Worm (Caenorhabditis elegans) whole organism, young adult: Measurements from ENCODE around the gene C27B7.6.

Experiments
- B0019.2 ChIP-seq: fragments of 200-800 bp; sonication (Bioruptor generic); conservative IDR thresholded peaks from 2 replicates; pipeline ENCODE4 v1.3.6; 2022; ENCODE audit warnings: missing genetic modification reagents, missing genetic modification characterization, missing compliant biosample characterization
- B0035.1 ChIP-seq: sonication (generic microtip); optimal IDR thresholded peaks from 2 replicates; lab custom pipeline; 2016; ENCODE audit warnings: missing genetic modification characterization, mild to moderate bottlenecking, missing compliant biosample characterization, missing genotype, missing genetic modification reagents
- C06A6.2 ChIP-seq: fragments of 200-800 bp; sonication (Bioruptor generic); conservative IDR thresholded peaks from 2 replicates; pipeline ENCODE4 v1.3.6; 2022; ENCODE audit warnings: missing genetic modification characterization, missing compliant biosample characterization
- D2030.7 ChIP-seq: fragments of 200-800 bp; sonication (Bioruptor generic); IDR thresholded peaks from 2 replicates; pipeline ENCODE4 v1.3.6; 2022; ENCODE audit warnings: missing genetic modification reagents, missing genetic modification characterization, missing compliant biosample characterization
- F37B4.10 ChIP-seq: fragments of 200-800 bp; sonication (Bioruptor generic); IDR thresholded peaks from 2 replicates; pipeline ENCODE4 v1.3.6; 2022; ENCODE audit warnings: missing genetic modification characterization, missing compliant biosample characterization
- F52B5.7 ChIP-seq: sonication (generic microtip); optimal IDR thresholded peaks from 2 replicates; lab custom pipeline; 2016; ENCODE audit warnings: mild to moderate bottlenecking, missing genetic modification characterization, missing compliant biosample characterization
- T26A5.8 ChIP-seq: sonication (generic microtip); optimal IDR thresholded peaks from 2 replicates; lab custom pipeline; 2016; ENCODE audit warnings: missing genetic modification characterization, missing compliant biosample characterization
- Y53G8AR.9 ChIP-seq: fragments of 200-800 bp; sonication (Bioruptor generic); conservative IDR thresholded peaks from 2 replicates; pipeline ENCODE4 v1.3.6; 2022; ENCODE audit warnings: missing genetic modification reagents, missing genetic modification characterization, missing compliant biosample characterization
- Y56A3A.18 ChIP-seq: fragments of 200-800 bp; sonication (Bioruptor generic); IDR thresholded peaks from 2 replicates; pipeline ENCODE4 v1.3.6; 2022; ENCODE audit warnings: missing genetic modification reagents, missing genetic modification characterization, missing compliant biosample characterization
- Y67H2A.10 ChIP-seq: fragments of 200-800 bp; sonication (Bioruptor generic); conservative IDR thresholded peaks from 2 replicates; pipeline ENCODE4 v1.3.6; 2022; ENCODE audit warnings: missing genetic modification reagents, missing genetic modification characterization, missing compliant biosample characterization
- Y79H2A.3 ChIP-seq: fragments of 200-800 bp; sonication (Bioruptor generic); conservative IDR thresholded peaks from 2 replicates; pipeline ENCODE4 v1.3.6; 2022; ENCODE audit warnings: missing genetic modification reagents, missing genetic modification characterization, missing compliant biosample characterization
- attf-6 ChIP-seq: fragments of 200-800 bp; sonication (Bioruptor generic); IDR thresholded peaks from 2 replicates; pipeline ENCODE4 v1.3.6; 2022; ENCODE audit warnings: missing genetic modification reagents, missing genetic modification characterization, missing compliant biosample characterization
- bed-1 ChIP-seq: fragments of 200-800 bp; sonication (Bioruptor generic); IDR thresholded peaks from 2 replicates; pipeline ENCODE4 v1.3.6; 2022; ENCODE audit warnings: missing genetic modification reagents, missing genetic modification characterization, missing compliant biosample characterization
- ceh-40 ChIP-seq: fragments of 200-800 bp; sonication (Bioruptor generic); IDR thresholded peaks from 2 replicates; pipeline ENCODE4 v1.3.6; 2022; ENCODE audit warnings: missing genetic modification characterization, missing compliant biosample characterization
- ceh-91 ChIP-seq: fragments of 200-800 bp; sonication (Bioruptor generic); IDR thresholded peaks from 2 replicates; pipeline ENCODE4 v1.3.6; 2022; ENCODE audit warnings: missing genetic modification reagents, missing genetic modification characterization, missing compliant biosample characterization
- dox-1 ChIP-seq: fragments of 200-800 bp; sonication (Bioruptor generic); IDR thresholded peaks from 2 replicates; pipeline ENCODE4 v1.3.6; 2022; ENCODE audit warnings: missing genetic modification reagents, missing genetic modification characterization, missing compliant biosample characterization
- egl-44 ChIP-seq: fragments of 200-800 bp; sonication (Bioruptor generic); IDR thresholded peaks from 2 replicates; pipeline ENCODE4 v1.3.6; 2022; ENCODE audit warnings: missing genetic modification reagents, missing genetic modification characterization, missing compliant biosample characterization
- egrh-3 ChIP-seq: fragments of 200-800 bp; sonication (Bioruptor generic); IDR thresholded peaks from 2 replicates; pipeline ENCODE4 v1.3.6; 2022; ENCODE audit warnings: missing genetic modification reagents, missing genetic modification characterization, missing compliant biosample characterization
- ets-4 ChIP-seq: fragments of 200-800 bp; sonication (Bioruptor generic); optimal IDR thresholded peaks from 2 replicates; lab custom pipeline; 2018; ENCODE audit warnings: mild to moderate bottlenecking, missing genetic modification characterization, missing compliant biosample characterization
- hlh-12 ChIP-seq: sonication (generic microtip); optimal IDR thresholded peaks from 2 replicates; lab custom pipeline; 2016; ENCODE audit warnings: missing genetic modification characterization, missing compliant biosample characterization
- lin-35 ChIP-seq, 3 experiments: fragments of 150-350 bp in 2 of 3; sonication (generic microtip) in 1 of 3; optimal IDR thresholded peaks; 2 replicates each; lab custom pipeline; 2014 to 2018; ENCODE audit warnings: missing biosample characterization in 3 of 3, missing genetic modification characterization in 3 of 3, missing genetic modification reagents in 3 of 3
- lir-1 ChIP-seq: fragments of 200-800 bp; sonication (Bioruptor generic); conservative IDR thresholded peaks from 2 replicates; pipeline ENCODE4 v1.3.6; 2022; ENCODE audit warnings: missing genetic modification reagents, missing genetic modification characterization, missing compliant biosample characterization
- madf-10 ChIP-seq: sonication (generic microtip); optimal IDR thresholded peaks from 2 replicates; lab custom pipeline; 2016; ENCODE audit warnings: mild to moderate bottlenecking, missing genetic modification characterization, missing compliant biosample characterization
- mcd-1 ChIP-seq: fragments of 200-800 bp; sonication (Bioruptor generic); IDR thresholded peaks from 2 replicates; pipeline ENCODE4 v1.3.6; 2022; ENCODE audit warnings: missing genetic modification reagents, missing genetic modification characterization, missing compliant biosample characterization
- mel-28 ChIP-seq: sonication (generic microtip); optimal IDR thresholded peaks from 2 replicates; lab custom pipeline; 2016; ENCODE audit warnings: borderline replicate concordance, mild to moderate bottlenecking, missing genetic modification characterization, missing compliant biosample characterization
- mes-4 ChIP-seq: sonication (generic microtip); optimal IDR thresholded peaks from 2 replicates; lab custom pipeline; 2016; ENCODE audit warnings: missing genotype, missing genetic modification characterization, missing compliant biosample characterization
- mxl-1 ChIP-seq: sonication (generic microtip); optimal IDR thresholded peaks from 2 replicates; lab custom pipeline; 2016; ENCODE audit warnings: missing genetic modification characterization, missing compliant biosample characterization
- nfya-2 ChIP-seq: fragments of 200-800 bp; sonication (Bioruptor generic); IDR thresholded peaks from 2 replicates; pipeline ENCODE4 v1.3.6; 2022; ENCODE audit warnings: missing genetic modification reagents, missing genetic modification characterization, missing compliant biosample characterization
- nhr-179 ChIP-seq: sonication (generic microtip); optimal IDR thresholded peaks from 2 replicates; lab custom pipeline; 2016; ENCODE audit warnings: mild to moderate bottlenecking, missing genetic modification characterization, missing compliant biosample characterization
- repo-1 ChIP-seq: sonication (generic microtip); optimal IDR thresholded peaks from 2 replicates; lab custom pipeline; 2017; ENCODE audit warnings: mild to moderate bottlenecking, missing genetic modification characterization, missing compliant biosample characterization
- sea-2 ChIP-seq: fragments of 200-800 bp; sonication (Bioruptor generic); IDR thresholded peaks from 2 replicates; pipeline ENCODE4 v1.3.6; 2022; ENCODE audit warnings: missing genetic modification characterization, missing compliant biosample characterization
- snpc-1.1 ChIP-seq: sonication (generic microtip); optimal IDR thresholded peaks from 2 replicates; lab custom pipeline; 2017; ENCODE audit warnings: missing genetic modification characterization, mild to moderate bottlenecking, missing compliant biosample characterization, antibody characterized with exemption, moderate library complexity, missing genotype, missing genetic modification reagents; ENCODE audit not compliant: insufficient read depth
- sptf-2 ChIP-seq: fragments of 200-800 bp; sonication (Bioruptor generic); optimal IDR thresholded peaks from 2 replicates; lab custom pipeline; 2018; ENCODE audit warnings: mild to moderate bottlenecking, missing genetic modification characterization, missing compliant biosample characterization
- unc-130 ChIP-seq: sonication (generic microtip); optimal IDR thresholded peaks from 2 replicates; lab custom pipeline; 2016; ENCODE audit warnings: missing genetic modification reagents, missing genetic modification characterization, missing compliant biosample characterization
- zfh-2 ChIP-seq: fragments of 200-800 bp; sonication (Bioruptor generic); conservative IDR thresholded peaks from 2 replicates; pipeline ENCODE4 v1.3.6; 2022; ENCODE audit warnings: missing genetic modification reagents, missing genetic modification characterization, missing compliant biosample characterization
- ztf-26 ChIP-seq: sonication (generic microtip); optimal IDR thresholded peaks from 2 replicates; lab custom pipeline; 2017; ENCODE audit warnings: missing genetic modification characterization, missing compliant biosample characterization

C27B7.6 gene

ce11 chrIV:8886228-8886627 lies 19.9 kb downstream of the C27B7.6 start, which contains the start of gene C09G9.5:
Gene C09G9.5 (plus strand): TSS chrIV:8886528.
- TF ChIP-seq Y79H2A.3 (GFP tag; lab: Robert Waterston, UW) (no peak), repo-1 (no peak), ceh-40 (no peak), egl-44 (GFP tag; lab: Robert Waterston, UW) (no peak), T26A5.8 (no peak), lir-1 (GFP tag; lab: Robert Waterston, UW) (no peak), C06A6.2 (no peak), D2030.7 (GFP tag; lab: Robert Waterston, UW) (no peak), Y56A3A.18 (no peak), unc-130 (GFP tag; lab: Kevin White, UChicago) (no peak), mcd-1 (no peak)

- no peak for TF ChIP-seq egrh-3 (GFP tag; lab: Robert Waterston, UW)
- no peak for TF ChIP-seq lin-35 (GFP tag; optimal IDR thresholded peaks at IDR 0.05; lab: Kevin White, UChicago)
- no peak for TF ChIP-seq hlh-12 (tag; lab: Kevin White, UChicago)
- TF ChIP-seq mel-28 (tag; lab: Kevin White, UChicago): no peak
- no peak for TF ChIP-seq B0019.2
- TF ChIP-seq ets-4 (GFP tag; lab: Kevin White, UChicago): no peak
- no peak for TF ChIP-seq ztf-26 (tag; lab: Kevin White, UChicago)
- no peak for TF ChIP-seq unc-130 (GFP tag; lab: Kevin White, UChicago)
- no peak for TF ChIP-seq ceh-91 (GFP tag; lab: Robert Waterston, UW)
- TF ChIP-seq zfh-2 (GFP tag; lab: Robert Waterston, UW): no peak
These were observed 25.0 kb downstream of the C27B7.6 start, which contains the start of gene C09G9.8 for ce11 chrIV:8881181-8881580. Gene C09G9.8 (plus strand): TSS chrIV:8881481.

- no peak for TF ChIP-seq sptf-2
- no peak for TF ChIP-seq lin-35 (GFP tag; optimal IDR thresholded peaks at IDR 0.05; lab: Kevin White, UChicago)
These were observed 26.3 kb downstream of the C27B7.6 start, which contains the start of gene npax-4 for ce11 chrIV:8879810-8880209. Gene npax-4 (minus strand): TSS chrIV:8879910.

ce11 chrIV:8873847-8874246 lies 32.3 kb downstream of the C27B7.6 start, which contains the start of gene hdl-2:
Gene hdl-2 (plus strand): TSS chrIV:8874147.
- no peak for TF ChIP-seq sptf-2
- TF ChIP-seq dox-1 (GFP tag; lab: Robert Waterston, UW): no peak
- no peak for TF ChIP-seq nhr-179
- TF ChIP-seq Y53G8AR.9 (GFP tag; lab: Robert Waterston, UW): no peak
- no peak for TF ChIP-seq mxl-1 (tag; lab: Kevin White, UChicago)
- TF ChIP-seq madf-10 (tag; lab: Kevin White, UChicago): no peak
- TF ChIP-seq egl-44 (GFP tag; lab: Robert Waterston, UW): no peak
- TF ChIP-seq F37B4.10 (GFP tag; lab: Robert Waterston, UW): no peak
- TF ChIP-seq attf-6 (GFP tag; lab: Robert Waterston, UW): no peak
- no peak for TF ChIP-seq sea-2 (GFP tag; lab: Robert Waterston, UW)
- no peak for TF ChIP-seq D2030.7 (GFP tag; lab: Robert Waterston, UW)
- no peak for TF ChIP-seq snpc-1.1
- no peak for TF ChIP-seq bed-1 (GFP tag; lab: Robert Waterston, UW)
- no peak for TF ChIP-seq B0035.1 (tag; lab: Kevin White, UChicago)
- no peak for TF ChIP-seq F52B5.7
- TF ChIP-seq Y67H2A.10 (GFP tag; lab: Robert Waterston, UW): no peak
- TF ChIP-seq nfya-2 (GFP tag; lab: Robert Waterston, UW): no peak
- TF ChIP-seq mes-4: no peak
- TF ChIP-seq mcd-1: no peak
